Worm (Caenorhabditis elegans) whole organism, L1 larva: ENCODE measurements around the gene nhr-109.

ENCODE experiments used
- elt-3 ChIP-seq, 6 experiments: fragments of 150-350 bp in 1 of 6; sonication (generic microtip); optimal IDR thresholded peaks; 2 replicates each; lab custom pipeline; 2017 to 2018; ENCODE audit warnings: missing biosample characterization in 6 of 6, missing genetic modification characterization in 6 of 6, inconsistent platforms in 1 of 6
- jun-1 ChIP-seq: fragments of 150-350 bp; optimal IDR thresholded peaks from 2 replicates; lab custom pipeline; 2014; ENCODE audit warnings: missing biosample characterization, missing genetic modification reagents, missing genetic modification characterization
- lin-13 ChIP-seq: fragments of 150-350 bp; optimal IDR thresholded peaks from 2 replicates; lab custom pipeline; 2014; ENCODE audit warnings: missing biosample characterization, missing genetic modification reagents, missing genetic modification characterization
- lin-15B ChIP-seq: fragments of 150-350 bp; sonication (generic microtip); optimal IDR thresholded peaks from 3 replicates; lab custom pipeline; 2014; ENCODE audit warnings: missing biosample characterization, missing genetic modification characterization
- lin-39 ChIP-seq: fragments of 150-350 bp; optimal IDR thresholded peaks from 2 replicates; lab custom pipeline; 2014; ENCODE audit warnings: missing biosample characterization, missing genetic modification reagents, missing genetic modification characterization
- nhr-11 ChIP-seq: fragments of 150-350 bp; optimal IDR thresholded peaks from 2 replicates; lab custom pipeline; 2014; ENCODE audit warnings: missing biosample characterization, missing genetic modification characterization
- skn-1 ChIP-seq: fragments of 150-350 bp; optimal IDR thresholded peaks from 2 replicates; lab custom pipeline; 2014; ENCODE audit warnings: missing biosample characterization, missing genetic modification characterization
- sox-4 ChIP-seq: sonication (generic microtip); optimal IDR thresholded peaks from 2 replicates; lab custom pipeline; 2016; ENCODE audit warnings: missing genetic modification characterization, missing compliant biosample characterization
- sptf-1 ChIP-seq: fragments of 150-350 bp; optimal IDR thresholded peaks from 2 replicates; lab custom pipeline; 2014; ENCODE audit warnings: missing biosample characterization, missing genetic modification characterization
- swsn-7 ChIP-seq: sonication (generic microtip); optimal IDR thresholded peaks from 2 replicates; lab custom pipeline; 2016; ENCODE audit warnings: missing genetic modification characterization, missing compliant biosample characterization

DNA sequence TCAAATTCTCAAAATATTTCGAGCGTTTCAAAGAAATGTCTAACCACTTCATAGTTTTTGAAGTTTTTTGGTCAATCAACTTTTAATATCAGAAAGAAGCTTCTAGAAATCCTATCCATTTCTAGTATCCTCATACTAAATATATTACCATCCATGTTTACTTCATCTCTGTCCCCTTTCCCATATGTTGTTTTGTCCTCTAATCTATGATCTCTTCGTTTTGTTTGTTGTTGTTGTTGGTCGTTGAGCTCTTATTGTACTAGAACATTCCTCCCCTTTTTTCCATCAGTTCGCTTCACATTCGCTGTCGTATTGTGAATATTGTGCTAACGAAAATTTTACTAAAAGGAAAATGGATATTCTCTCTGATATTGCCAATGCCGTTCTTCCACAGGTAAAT lies 15.8 kb upstream of the nhr-109 start, which contains the start of gene sod-5:
- TF ChIP-seq sptf-1 (tag; lab: Kevin White, UChicago): no peak
- TF ChIP-seq skn-1 (tag; lab: Kevin White, UChicago): no peak
- no peak for TF ChIP-seq swsn-7 (tag; lab: Kevin White, UChicago)
- no peak for TF ChIP-seq elt-3 (tag; optimal IDR thresholded peaks at IDR 0.05; lab: Kevin White, UChicago)
- no peak for TF ChIP-seq nhr-11
- no peak for TF ChIP-seq lin-15B (tag; lab: Kevin White, UChicago)
- no peak for TF ChIP-seq sox-4
- TF ChIP-seq jun-1 (tag; lab: Kevin White, UChicago): no peak
- TF ChIP-seq lin-13 (GFP tag; lab: Kevin White, UChicago): no peak
- TF ChIP-seq lin-39: no peak
